Fruit fly (Drosophila melanogaster): ENCODE data around the gene CG32811.

dm6 chrX:1250104-1250503 is 48.1 kb downstream of the CG32811 start:
- TF ChIP-seq CG4318 (GFP tag; optimal IDR thresholded peaks at IDR 0.05) = no peak
- no peak for TF ChIP-seq Blimp-1 (GFP tag; optimal IDR thresholded peaks at IDR 0.05)
- no peak for TF ChIP-seq CG3032 (tag; optimal IDR thresholded peaks at IDR 0.05)
- no peak for TF ChIP-seq OdsH (GFP tag; optimal IDR thresholded peaks at IDR 0.05)
- TF ChIP-seq ss (GFP tag; optimal IDR thresholded peaks at IDR 0.05) = no peak
- TF ChIP-seq acj6 (GFP tag; optimal IDR thresholded peaks at IDR 0.05) = no peak
- TF ChIP-seq fkh (GFP tag; optimal IDR thresholded peaks at IDR 0.05) = no peak
- no peak for TF ChIP-seq CG34406 (GFP tag; optimal IDR thresholded peaks at IDR 0.05)
